Fruit fly (Drosophila melanogaster): Measurements from ENCODE around the gene CG13599.

CG13599 gene

dm6 chr3R:23903425-23903824 is 28.0 kb upstream of the CG13599 start:
- TF ChIP-seq CTCF (optimal IDR thresholded peaks at IDR 0.05) (no peak), CG8478 (optimal IDR thresholded peaks at IDR 0.05) (no peak)

- no peak for TF ChIP-seq CG8478 (optimal IDR thresholded peaks at IDR 0.05)
- no peak for TF ChIP-seq CTCF (optimal IDR thresholded peaks at IDR 0.05)
Observed at dm6 chr3R:23909347-23909862, 22.0 kb upstream of the CG13599 start.

dm6 chr3R:23910260-23910887 is 21.1 kb upstream of the CG13599 start:
- no peak for TF ChIP-seq CG8478 (optimal IDR thresholded peaks at IDR 0.05)
- no peak for TF ChIP-seq CTCF (optimal IDR thresholded peaks at IDR 0.05)

- TF ChIP-seq CG8478 (optimal IDR thresholded peaks at IDR 0.05) = no peak
- TF ChIP-seq CTCF (optimal IDR thresholded peaks at IDR 0.05) = no peak
Observed at dm6 chr3R:23911073-23911690, 20.3 kb upstream of the CG13599 start.

- no peak for TF ChIP-seq CTCF (optimal IDR thresholded peaks at IDR 0.05)
- TF ChIP-seq CG8478 (optimal IDR thresholded peaks at IDR 0.05) = no peak
Observed at dm6 chr3R:23912349-23912748, 19.1 kb upstream of the CG13599 start.

- TF ChIP-seq CG8478 (optimal IDR thresholded peaks at IDR 0.05) = no peak
- TF ChIP-seq CTCF (optimal IDR thresholded peaks at IDR 0.05) = no peak
Observed at dm6 chr3R:23914415-23915041, 16.9 kb upstream of the CG13599 start.

- TF ChIP-seq CG8478 (optimal IDR thresholded peaks at IDR 0.05) (no peak), CTCF (optimal IDR thresholded peaks at IDR 0.05) (no peak)
Observed at dm6 chr3R:23915042-23915428, 16.4 kb upstream of the CG13599 start.

dm6 chr3R:23915967-23916366 is 15.5 kb upstream of the CG13599 start:
- TF ChIP-seq CTCF (optimal IDR thresholded peaks at IDR 0.05) (no peak), CG8478 (optimal IDR thresholded peaks at IDR 0.05) (no peak)

dm6 chr3R:23919366-23919765 is 12.1 kb upstream of the CG13599 start:
- TF ChIP-seq CG8478 (optimal IDR thresholded peaks at IDR 0.05) = no peak
- no peak for TF ChIP-seq CTCF (optimal IDR thresholded peaks at IDR 0.05)

- TF ChIP-seq CTCF (optimal IDR thresholded peaks at IDR 0.05) (no peak), CG8478 (optimal IDR thresholded peaks at IDR 0.05) (no peak)
Observed at dm6 chr3R:23920387-23920786, 11.1 kb upstream of the CG13599 start.

- TF ChIP-seq CG8478 (optimal IDR thresholded peaks at IDR 0.05) (no peak), CTCF (optimal IDR thresholded peaks at IDR 0.05) (no peak)
Observed at dm6 chr3R:23920874-23921539, 10.4 kb upstream of the CG13599 start.

- TF ChIP-seq CG8478 (optimal IDR thresholded peaks at IDR 0.05) (no peak), CTCF (optimal IDR thresholded peaks at IDR 0.05) (no peak)
Observed at dm6 chr3R:23921701-23922501, 9.5 kb upstream of the CG13599 start.

- TF ChIP-seq CG8478 (optimal IDR thresholded peaks at IDR 0.05) (no peak), CTCF (optimal IDR thresholded peaks at IDR 0.05) (peak; percentile 9 to 50)
Observed at dm6 chr3R:23922502-23923350, 8.7 kb upstream of the CG13599 start, which contains the start of the genes sba and CG31141. Gene sba, minus strand, starts transcription at chr3R:23922973. Gene CG31141, plus strand, starts transcription at chr3R:23923300.

- TF ChIP-seq CG8478 (optimal IDR thresholded peaks at IDR 0.05) = no peak
- no peak for TF ChIP-seq CTCF (optimal IDR thresholded peaks at IDR 0.05)
Observed at dm6 chr3R:23924200-23924599, 7.2 kb upstream of the CG13599 start, which contains the start of gene Ndc1. Gene Ndc1, plus strand, starts transcription at chr3R:23924399.
